Fruit fly (Drosophila melanogaster): ENCODE results near the gene Pen.
A peak's percentile ranks its signal among the peaks of the same experiment; 100 is the strongest.

The Pen gene

dm6 chr2L:10056705-10057104, at the start of gene Pen (continued):
- TF ChIP-seq CG12219 (GFP tag; optimal IDR thresholded peaks at IDR 0.05) (no peak), hbn (GFP tag; IDR thresholded peaks at IDR 0.05; ENCODE audit: partially characterized antibody) (peak; percentile 56; the same call in 1 of the 2 replicates), zf30C (GFP tag; optimal IDR thresholded peaks at IDR 0.05) (no peak), Myb (GFP tag; optimal IDR thresholded peaks at IDR 0.05) (peak; percentile 87), trem (tag; optimal IDR thresholded peaks at IDR 0.05) (peak; percentile 65), CG6791 (GFP tag; IDR thresholded peaks at IDR 0.05; ENCODE audit: partially characterized antibody) (peak; percentile 83), chinmo (GFP tag; IDR thresholded peaks at IDR 0.05; ENCODE audit: partially characterized antibody) (0 out of 4 replicates have a peak, but pooled peaks have one; percentile 13), HLH4C (GFP tag; IDR thresholded peaks at IDR 0.05; ENCODE audit: partially characterized antibody) (peak; percentile 53), NC2β (GFP tag; optimal IDR thresholded peaks at IDR 0.05) (no peak), CG31365 (tag; optimal IDR thresholded peaks at IDR 0.05) (no peak), stwl (tag; optimal IDR thresholded peaks at IDR 0.05) (peak; percentile 38), Dll (GFP tag; IDR thresholded peaks at IDR 0.05; ENCODE audit: partially characterized antibody) (peak; percentile 77), CG3281 (GFP tag; optimal IDR thresholded peaks at IDR 0.05) (no peak), bbx (GFP tag; IDR thresholded peaks at IDR 0.05; ENCODE audit: partially characterized antibody) (peak; percentile 73), fu2 (GFP tag; optimal IDR thresholded peaks at IDR 0.05) (no peak), Ets97D (GFP tag; optimal IDR thresholded peaks at IDR 0.05) (peak; percentile 17), CG15479 (GFP tag; optimal IDR thresholded peaks at IDR 0.05) (no peak), Ptx1 (GFP tag; IDR thresholded peaks at IDR 0.05) (no peak), Doc3 (GFP tag; IDR thresholded peaks at IDR 0.05; ENCODE audit: partially characterized antibody) (peak; percentile 35; the same call in 1 of the 3 replicates), CG13287 (GFP tag; IDR thresholded peaks at IDR 0.05; ENCODE audit: partially characterized antibody) (peak; percentile 78), CG42726 (GFP tag; IDR thresholded peaks at IDR 0.05; ENCODE audit: partially characterized antibody) (0 out of 2 replicates have a peak, but pooled peaks have one; percentile 57), Adf1 (GFP tag; IDR thresholded peaks at IDR 0.05) (no peak), Nf-YC (tag; optimal IDR thresholded peaks at IDR 0.05) (no peak), sna (GFP tag; IDR thresholded peaks at IDR 0.05; ENCODE audit: partially characterized antibody) (peak; percentile 56; the same call in 1 of the 2 replicates), pzg (GFP tag; optimal IDR thresholded peaks at IDR 0.05) (peak; percentile 74), CG14860 (GFP tag; IDR thresholded peaks at IDR 0.05; ENCODE audit: partially characterized antibody) (peak; percentile 31; the same call in 2 of the 3 replicates), Gsc (GFP tag; IDR thresholded peaks at IDR 0.05) (no peak), CG32532 (GFP tag; IDR thresholded peaks at IDR 0.05) (no peak), CG2116 (GFP tag; optimal IDR thresholded peaks at IDR 0.05) (peak; percentile 52), Opbp (GFP tag; IDR thresholded peaks at IDR 0.05; ENCODE audit: partially characterized antibody) (peak; percentile 74), CG12391 (tag; optimal IDR thresholded peaks at IDR 0.05) (no peak), ase (GFP tag; IDR thresholded peaks at IDR 0.05) (no peak), CG14710 (tag; optimal IDR thresholded peaks at IDR 0.05) (peak; percentile 37), so (GFP tag; IDR thresholded peaks at IDR 0.05) (no peak), Sin3A (optimal IDR thresholded peaks at IDR 0.05) (peak; percentile 52), CG2129 (GFP tag; IDR thresholded peaks at IDR 0.05; ENCODE audit: partially characterized antibody) (0 out of 2 replicates have a peak, but pooled peaks have one; percentile 27), ara (GFP tag; IDR thresholded peaks at IDR 0.05) (no peak), knrl (GFP tag; IDR thresholded peaks at IDR 0.05; ENCODE audit: partially characterized antibody) (peak; percentile 82), esg (GFP tag; conservative IDR thresholded peaks at IDR 0.05) (no peak), ewg (GFP tag; optimal IDR thresholded peaks at IDR 0.05) (no peak), CG4404 (GFP tag; IDR thresholded peaks at IDR 0.05) (no peak), onecut (GFP tag; IDR thresholded peaks at IDR 0.05) (no peak), jumu (GFP tag; optimal IDR thresholded peaks at IDR 0.05) (no peak), row (GFP tag; IDR thresholded peaks at IDR 0.05) (0 out of 3 replicates have a peak, but pooled peaks have one; percentile 18), CG14965 (GFP tag; optimal IDR thresholded peaks at IDR 0.05; ENCODE audit: borderline replicate concordance) (no peak), CG7963 (GFP tag; IDR thresholded peaks at IDR 0.05; ENCODE audit: partially characterized antibody) (peak; percentile 69), gfzf (GFP tag; optimal IDR thresholded peaks at IDR 0.05) (peak; percentile 45), dati (GFP tag; IDR thresholded peaks at IDR 0.05) (no peak), org-1 (GFP tag; optimal IDR thresholded peaks at IDR 0.05) (no peak)
